Worm (Caenorhabditis elegans) whole organism, L4 larva: ENCODE results near the gene bgal-1.

Source experiments
- F10B5.3 ChIP-seq: sonication (generic microtip); optimal IDR thresholded peaks from 2 replicates; lab custom pipeline; 2016; ENCODE audit warnings: mild to moderate bottlenecking, missing genetic modification characterization, missing compliant biosample characterization
- F26F4.8 ChIP-seq: fragments of 200-800 bp; sonication (Bioruptor generic); conservative IDR thresholded peaks from 2 replicates; pipeline ENCODE4 v1.3.6; 2022; ENCODE audit warnings: missing genetic modification characterization, missing compliant biosample characterization
- F44E2.7 ChIP-seq: fragments of 200-800 bp; sonication (Bioruptor generic); IDR thresholded peaks from 2 replicates; pipeline ENCODE4 v2.1.2; 2022; ENCODE audit warnings: missing genetic modification characterization, missing compliant biosample characterization
- F49E8.2 ChIP-seq: sonication (generic microtip); optimal IDR thresholded peaks from 2 replicates; lab custom pipeline; 2016; ENCODE audit warnings: missing compliant biosample characterization, mild to moderate bottlenecking, missing genetic modification characterization, borderline replicate concordance
- R02D3.7 ChIP-seq: fragments of 150-350 bp; sonication (generic microtip); optimal IDR thresholded peaks from 3 replicates; lab custom pipeline; 2014; ENCODE audit warnings: missing biosample characterization, missing genetic modification characterization
- T20F7.1 ChIP-seq: fragments of 200-800 bp; sonication (Bioruptor generic); optimal IDR thresholded peaks from 2 replicates; lab custom pipeline; 2018; ENCODE audit warnings: mild to moderate bottlenecking, missing genetic modification characterization, missing compliant biosample characterization
- Y105C5A.15 ChIP-seq: fragments of 200-800 bp; sonication (Bioruptor generic); IDR thresholded peaks from 2 replicates; pipeline ENCODE4 v1.3.6; 2022; ENCODE audit warnings: missing genetic modification characterization, missing compliant biosample characterization
- Y48G9A.11 ChIP-seq: fragments of 200-800 bp; sonication (Bioruptor generic); IDR thresholded peaks from 2 replicates; pipeline ENCODE4 v1.3.6; 2022; ENCODE audit warnings: missing genetic modification reagents, missing genetic modification characterization, missing compliant biosample characterization
- Y75B8A.6 ChIP-seq: fragments of 200-800 bp; sonication (Bioruptor generic); IDR thresholded peaks from 2 replicates; pipeline ENCODE4 v1.3.6; 2022; ENCODE audit warnings: missing genetic modification reagents, missing genetic modification characterization, missing compliant biosample characterization
- ZK337.2 ChIP-seq: fragments of 200-800 bp; sonication (Bioruptor generic); IDR thresholded peaks from 2 replicates; pipeline ENCODE4 v1.3.6; 2022; ENCODE audit warnings: missing genetic modification reagents, missing genetic modification characterization, missing compliant biosample characterization
- ZK546.5 ChIP-seq, 2 experiments: sonication (generic microtip); optimal IDR thresholded peaks; 2 replicates each; lab custom pipeline; 2017; ENCODE audit warnings: missing biosample characterization in 2 of 2, missing genetic modification characterization in 2 of 2
- aly-2 ChIP-seq: sonication (generic microtip); optimal IDR thresholded peaks from 2 replicates; lab custom pipeline; 2018; ENCODE audit warnings: missing biosample characterization, missing genetic modification characterization
- ama-1 ChIP-seq: fragments of 150-350 bp; optimal IDR thresholded peaks from 2 replicates; lab custom pipeline; 2014; ENCODE audit warnings: inconsistent platforms, mixed read lengths
- attf-4 ChIP-seq: sonication (generic microtip); optimal IDR thresholded peaks from 3 replicates; lab custom pipeline; 2017; ENCODE audit warnings: missing biosample characterization, missing genetic modification characterization
- ceh-20 ChIP-seq: fragments of 200-800 bp; sonication (Bioruptor generic); IDR thresholded peaks from 2 replicates; pipeline ENCODE4 v1.3.6; 2022; ENCODE audit warnings: missing genetic modification reagents, missing genetic modification characterization, missing compliant biosample characterization
- ceh-28 ChIP-seq: fragments of 150-350 bp; optimal IDR thresholded peaks from 2 replicates; lab custom pipeline; 2014; ENCODE audit warnings: missing biosample characterization, missing genetic modification reagents, missing genetic modification characterization
- ceh-62 ChIP-seq: sonication (generic microtip); optimal IDR thresholded peaks from 2 replicates; lab custom pipeline; 2017; ENCODE audit warnings: missing biosample characterization, missing genetic modification characterization
- ceh-82 ChIP-seq: sonication (generic microtip); optimal IDR thresholded peaks from 2 replicates; lab custom pipeline; 2017; ENCODE audit warnings: missing biosample characterization, missing genetic modification characterization
- daf-12 ChIP-seq: fragments of 150-350 bp; optimal IDR thresholded peaks from 2 replicates; lab custom pipeline; 2014; ENCODE audit warnings: missing biosample characterization, missing genetic modification reagents, missing genetic modification characterization
- daf-16 ChIP-seq, 3 experiments: sonication (generic microtip); optimal IDR thresholded peaks; 2 replicates each; lab custom pipeline; 2016 to 2017; ENCODE audit warnings: missing genetic modification characterization in 3 of 3, missing genetic modification reagents in 3 of 3, mild to moderate bottlenecking in 2 of 3, missing compliant biosample characterization in 2 of 3, missing biosample characterization in 1 of 3, moderate library complexity in 1 of 3
- daf-8 ChIP-seq: fragments of 200-800 bp; sonication (Bioruptor generic); IDR thresholded peaks from 2 replicates; pipeline ENCODE4 v1.3.6; 2022; ENCODE audit warnings: missing genetic modification characterization, missing compliant biosample characterization
- dmd-6 ChIP-seq: fragments of 200-800 bp; sonication (Bioruptor generic); IDR thresholded peaks from 2 replicates; pipeline ENCODE4 v1.3.6; 2022; ENCODE audit warnings: missing genetic modification reagents, missing genetic modification characterization, missing compliant biosample characterization
- dve-1 ChIP-seq: sonication (generic microtip); optimal IDR thresholded peaks from 2 replicates; lab custom pipeline; 2017; ENCODE audit warnings: antibody characterized with exemption, mild to moderate bottlenecking, missing genetic modification characterization, missing compliant biosample characterization; ENCODE audit not compliant: insufficient read depth
- egl-27 ChIP-seq: sonication (generic microtip); optimal IDR thresholded peaks from 3 replicates; lab custom pipeline; 2017; ENCODE audit warnings: missing biosample characterization, missing genetic modification reagents, missing genetic modification characterization
- hlh-30 ChIP-seq: sonication (generic microtip); optimal IDR thresholded peaks from 2 replicates; lab custom pipeline; 2017; ENCODE audit warnings: antibody characterized with exemption, mild to moderate bottlenecking, missing genetic modification characterization, missing compliant biosample characterization; ENCODE audit not compliant: insufficient read depth
- hmg-1.1 ChIP-seq: fragments of 200-800 bp; sonication (Bioruptor generic); IDR thresholded peaks from 2 replicates; pipeline ENCODE4 v1.3.6; 2022; ENCODE audit warnings: missing genetic modification reagents, missing genetic modification characterization, missing compliant biosample characterization
- lim-7 ChIP-seq: fragments of 200-800 bp; sonication (Bioruptor generic); IDR thresholded peaks from 2 replicates; pipeline ENCODE4 v1.3.6; 2022; ENCODE audit warnings: missing genetic modification characterization, missing compliant biosample characterization
- lin-29 ChIP-seq: fragments of 200-800 bp; sonication (Bioruptor generic); IDR thresholded peaks from 2 replicates; pipeline ENCODE4 v1.3.6; 2022; ENCODE audit warnings: missing genetic modification reagents, missing genetic modification characterization, missing compliant biosample characterization
- lir-3 ChIP-seq: sonication (generic microtip); optimal IDR thresholded peaks from 2 replicates; lab custom pipeline; 2016; ENCODE audit warnings: mild to moderate bottlenecking, missing genetic modification characterization, missing compliant biosample characterization
- madf-9 ChIP-seq: fragments of 200-800 bp; sonication (Bioruptor generic); conservative IDR thresholded peaks from 2 replicates; pipeline ENCODE4 v1.3.6; 2022; ENCODE audit warnings: missing genetic modification reagents, missing genetic modification characterization, missing compliant biosample characterization
- mdl-1 ChIP-seq, 2 experiments: fragments of 150-350 bp in 1 of 2; sonication (generic microtip) in 1 of 2; optimal IDR thresholded peaks; 2 replicates each; lab custom pipeline; 2014 to 2017; ENCODE audit warnings: missing biosample characterization in 2 of 2, missing genetic modification characterization in 2 of 2
- mxl-3 ChIP-seq: fragments of 200-800 bp; sonication (Bioruptor generic); optimal IDR thresholded peaks from 2 replicates; lab custom pipeline; 2018; ENCODE audit warnings: mild to moderate bottlenecking, missing genetic modification characterization, missing compliant biosample characterization
- nhr-237 ChIP-seq: sonication (generic microtip); optimal IDR thresholded peaks from 2 replicates; lab custom pipeline; 2017; ENCODE audit warnings: missing biosample characterization, missing genetic modification characterization
- nhr-25 ChIP-seq: sonication (generic microtip); optimal IDR thresholded peaks from 2 replicates; lab custom pipeline; 2017; ENCODE audit warnings: missing genetic modification characterization, mild to moderate bottlenecking, missing compliant biosample characterization, antibody characterized with exemption, moderate library complexity, borderline replicate concordance; ENCODE audit not compliant: insufficient read depth
- nhr-42 ChIP-seq: fragments of 200-800 bp; sonication (Bioruptor generic); IDR thresholded peaks from 2 replicates; pipeline ENCODE4 v1.3.6; 2022; ENCODE audit warnings: missing genetic modification characterization, missing compliant biosample characterization
- nhr-48 ChIP-seq: sonication (generic microtip); optimal IDR thresholded peaks from 2 replicates; lab custom pipeline; 2016; ENCODE audit warnings: mild to moderate bottlenecking, missing genetic modification characterization, missing compliant biosample characterization
- nhr-77 ChIP-seq: fragments of 150-350 bp; optimal IDR thresholded peaks from 2 replicates; lab custom pipeline; 2014; ENCODE audit warnings: missing biosample characterization, missing genetic modification characterization
- pha-4 ChIP-seq, 2 experiments: fragments of 150-350 bp in 1 of 2; fragments of 200-800 bp in 1 of 2; sonication (Bioruptor generic) in 1 of 2; IDR thresholded peaks in 1 of 2; optimal IDR thresholded peaks in 1 of 2; 2 replicates each; pipeline versions ENCODE4 v1.3.6 to Lab custom; 2014 to 2022; ENCODE audit warnings: missing genetic modification characterization in 2 of 2, missing genetic modification reagents in 2 of 2, missing biosample characterization in 1 of 2, missing compliant biosample characterization in 1 of 2
- set-16 ChIP-seq: fragments of 200-800 bp; sonication (Bioruptor generic); IDR thresholded peaks from 2 replicates; pipeline ENCODE4 v1.3.6; 2022; ENCODE audit warnings: missing genetic modification reagents, missing genetic modification characterization, missing compliant biosample characterization
- skn-1 ChIP-seq: fragments of 150-350 bp; optimal IDR thresholded peaks from 2 replicates; lab custom pipeline; 2014; ENCODE audit warnings: missing biosample characterization, missing genetic modification characterization
- spr-3 ChIP-seq: fragments of 200-800 bp; sonication (Bioruptor generic); optimal IDR thresholded peaks from 2 replicates; lab custom pipeline; 2018; ENCODE audit warnings: mild to moderate bottlenecking, missing genetic modification characterization, missing compliant biosample characterization
- tra-1 ChIP-seq: fragments of 200-800 bp; sonication (Bioruptor generic); IDR thresholded peaks from 2 replicates; pipeline ENCODE4 v1.3.6; 2022; ENCODE audit warnings: missing genetic modification reagents, missing genetic modification characterization, missing compliant biosample characterization
- unc-62 ChIP-seq, 3 experiments: fragments of 150-350 bp in 1 of 3; sonication (generic microtip); optimal IDR thresholded peaks in 2 of 3; peaks in 1 of 3; 1 replicate in 1 of 3; 2 replicates in 2 of 3; lab custom pipeline; 2014 to 2017; ENCODE audit warnings: missing biosample characterization in 3 of 3, missing genetic modification characterization in 3 of 3, missing genetic modification reagents in 3 of 3, missing genotype in 1 of 3
- vab-7 ChIP-seq: fragments of 200-800 bp; sonication (Bioruptor generic); IDR thresholded peaks from 2 replicates; pipeline ENCODE4 v1.3.6; 2022; ENCODE audit warnings: missing genetic modification reagents, missing genetic modification characterization, missing compliant biosample characterization
- zfp-2 ChIP-seq: sonication (generic microtip); optimal IDR thresholded peaks from 2 replicates; lab custom pipeline; 2016; ENCODE audit warnings: mild to moderate bottlenecking, missing genetic modification characterization, missing compliant biosample characterization
- zip-2 ChIP-seq: fragments of 150-350 bp; optimal IDR thresholded peaks from 2 replicates; lab custom pipeline; 2014; ENCODE audit warnings: missing biosample characterization, missing genetic modification characterization
- ztf-11 ChIP-seq: fragments of 150-350 bp; optimal IDR thresholded peaks from 2 replicates; lab custom pipeline; 2014; ENCODE audit warnings: missing biosample characterization, missing genetic modification characterization

The bgal-1 gene

DNA sequence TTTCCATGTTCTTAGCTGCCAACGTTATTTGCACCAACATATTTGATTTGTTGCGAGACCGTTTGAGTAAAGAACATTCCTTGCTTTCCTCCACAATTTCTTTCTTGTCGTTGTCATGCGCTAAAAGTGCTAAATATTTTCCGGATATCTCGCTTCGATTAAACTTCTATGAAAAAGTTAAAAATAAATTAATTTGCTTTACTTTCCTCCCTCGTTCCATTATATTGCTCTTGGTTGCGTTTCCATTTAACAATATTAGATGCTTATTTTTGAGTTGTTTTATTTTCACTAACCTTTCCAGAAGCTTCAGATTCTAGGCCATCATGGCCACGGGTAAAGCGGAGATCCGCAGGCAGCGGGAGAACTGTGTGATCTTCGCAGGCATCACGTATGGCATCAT, 15.8 kb upstream of the bgal-1 start, which contains the start of gene pgap-1:
TSS of gene pgap-1 (plus strand) at position 301 of the 400 bp plus-strand sequence.
- no peak for TF ChIP-seq daf-8 (GFP tag; lab: Robert Waterston, UW)
- no peak for TF ChIP-seq nhr-42 (GFP tag; lab: Robert Waterston, UW)
- no peak for TF ChIP-seq ZK546.5 (tag; optimal IDR thresholded peaks at IDR 0.05; lab: Kevin White, UChicago)
- no peak for TF ChIP-seq zip-2 (tag; lab: Kevin White, UChicago)
- no peak for TF ChIP-seq ceh-62
- no peak for TF ChIP-seq T20F7.1
- TF ChIP-seq daf-12 (tag; lab: Kevin White, UChicago) = no peak
- TF ChIP-seq F10B5.3 = no peak
- TF ChIP-seq attf-4 (tag; lab: Kevin White, UChicago) = no peak
- TF ChIP-seq, all 104 proteins: peak for 0

DNA sequence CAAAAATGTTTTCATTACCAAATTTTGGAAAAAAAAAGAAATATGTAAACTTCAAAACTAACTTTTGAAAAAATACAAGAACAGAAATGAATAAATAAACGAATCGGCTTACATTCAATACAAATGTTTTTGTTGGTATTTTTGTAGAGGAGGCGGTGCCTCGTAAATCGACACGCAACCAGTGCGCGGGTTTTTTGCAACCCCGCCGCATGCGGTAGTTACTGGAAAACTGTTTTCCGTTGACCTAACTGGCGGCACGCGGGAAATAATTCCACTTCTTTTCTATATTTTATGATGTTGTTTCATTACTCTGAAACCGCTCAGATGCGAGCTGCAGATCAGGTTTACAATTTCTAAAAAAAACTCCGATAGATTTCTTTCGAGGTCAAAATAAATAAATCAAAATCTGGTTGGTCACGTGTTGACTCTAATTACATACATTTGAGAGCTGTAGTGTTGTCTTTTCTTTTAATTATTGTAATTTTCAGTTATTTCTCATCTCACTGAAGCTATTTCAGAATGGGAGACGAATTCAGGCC, 13.4 kb upstream of the bgal-1 start, which contains the start of the genes dvc-1 and ima-1:
TSS of gene dvc-1 (minus strand) at position 145 of the 539 bp plus-strand sequence.
TSS of gene ima-1 (plus strand) at position 489 of the 539 bp plus-strand sequence.
- TF ChIP-seq hmg-1.1 (GFP tag; lab: Robert Waterston, UW) = peak; percentile 49; the same call in 1 of the 2 replicates
- TF ChIP-seq tra-1 (GFP tag; lab: Robert Waterston, UW) = no peak
- TF ChIP-seq spr-3 (GFP tag; lab: Kevin White, UChicago) = no peak
- peak; percentile 75 for TF ChIP-seq hlh-30 (tag; lab: Kevin White, UChicago)
- TF ChIP-seq nhr-237 = no peak
- no peak for TF ChIP-seq Y105C5A.15 (GFP tag; lab: Robert Waterston, UW)
- TF ChIP-seq ceh-28 = no peak
- no peak for TF ChIP-seq mdl-1 (tag; optimal IDR thresholded peaks at IDR 0.05; lab: Kevin White, UChicago)
- TF ChIP-seq dve-1 (tag; lab: Kevin White, UChicago) = peak; percentile 43
- peak; percentile 31 for TF ChIP-seq F49E8.2 (tag; lab: Kevin White, UChicago)
- peak; percentile 11 for TF ChIP-seq mxl-3 (GFP tag; lab: Kevin White, UChicago)
- peak; percentile 45 for TF ChIP-seq vab-7 (GFP tag; lab: Robert Waterston, UW)
- no peak for TF ChIP-seq ztf-11
- no peak for TF ChIP-seq nhr-48
- TF ChIP-seq R02D3.7 (tag; lab: Kevin White, UChicago) = peak; percentile 96
- TF ChIP-seq lim-7 = no peak
- TF ChIP-seq set-16 (GFP tag; lab: Robert Waterston, UW) = no peak
- peak; percentile 58 for TF ChIP-seq nhr-77 (tag; lab: Kevin White, UChicago)
- no peak for TF ChIP-seq lir-3
- no peak for TF ChIP-seq ceh-20 (GFP tag; lab: Robert Waterston, UW)
- no peak for TF ChIP-seq nhr-25 (tag; lab: Kevin White, UChicago)
- no peak for TF ChIP-seq daf-16 (GFP tag; optimal IDR thresholded peaks at IDR 0.05; lab: Kevin White, UChicago)
- TF ChIP-seq daf-16 (tag; optimal IDR thresholded peaks at IDR 0.05; lab: Kevin White, UChicago) = no peak
- no peak for TF ChIP-seq madf-9 (GFP tag; lab: Robert Waterston, UW)
- TF ChIP-seq dmd-6 = no peak
- no peak for TF ChIP-seq T20F7.1
- no peak for TF ChIP-seq aly-2 (tag; lab: Kevin White, UChicago)
- TF ChIP-seq Y48G9A.11 (GFP tag; lab: Robert Waterston, UW) = 0 out of 2 replicates have a peak, but pooled peaks have one; percentile 27
- no peak for TF ChIP-seq F26F4.8 (GFP tag; lab: Robert Waterston, UW)
- no peak for TF ChIP-seq skn-1 (tag; lab: Kevin White, UChicago)
- TF ChIP-seq egl-27 (tag; lab: Kevin White, UChicago) = no peak
- no peak for TF ChIP-seq ceh-82
- no peak for TF ChIP-seq unc-62 (GFP tag; optimal IDR thresholded peaks at IDR 0.05 in 1 of 2; lab: Kevin White, UChicago)
- TF ChIP-seq unc-62 (tag; optimal IDR thresholded peaks at IDR 0.05; lab: Kevin White, UChicago) = no peak
- no peak for TF ChIP-seq F44E2.7
- no peak for TF ChIP-seq lin-29 (GFP tag; lab: Robert Waterston, UW)
- TF ChIP-seq attf-4 (tag; lab: Kevin White, UChicago) = no peak
- TF ChIP-seq zfp-2 (tag; lab: Kevin White, UChicago) = no peak
- no peak for TF ChIP-seq ama-1 (lab: Kevin White, UChicago)
- TF ChIP-seq Y75B8A.6 (GFP tag; lab: Robert Waterston, UW) = no peak
- no peak for TF ChIP-seq ZK337.2
- TF ChIP-seq nhr-42 (GFP tag; lab: Robert Waterston, UW) = no peak
- TF ChIP-seq pha-4 (GFP tag; IDR thresholded peaks at IDR 0.05; lab: Robert Waterston, UW) = peak; percentile 43; the same call in 1 of the 2 replicates
- TF ChIP-seq pha-4 (tag; optimal IDR thresholded peaks at IDR 0.05; lab: Kevin White, UChicago) = no peak
